Worm (Caenorhabditis elegans): Measurements from ENCODE around the gene ZK666.11.

- TF ChIP-seq him-1 (tag; optimal IDR thresholded peaks at IDR 0.05) = no peak
- no peak for TF ChIP-seq W03F9.2 (tag; optimal IDR thresholded peaks at IDR 0.05)
These were observed 5.4 kb upstream of the ZK666.11 start, which contains the start of gene ZK666.4 for ce11 chrII:10476959-10477358.

All from whole organism, L4/young adult.